Worm (Caenorhabditis elegans) whole organism, L1 larva: ENCODE measurements around the gene Y46G5A.34.

Experiments
- C16A3.4 ChIP-seq: fragments of 150-350 bp; optimal IDR thresholded peaks from 2 replicates; lab custom pipeline; 2014; ENCODE audit warnings: missing biosample characterization, missing genetic modification characterization
- F16B12.6 ChIP-seq: fragments of 150-350 bp; optimal IDR thresholded peaks from 2 replicates; lab custom pipeline; 2014; ENCODE audit warnings: missing biosample characterization, missing genetic modification characterization
- alr-1 ChIP-seq: fragments of 200-800 bp; sonication (Bioruptor generic); optimal IDR thresholded peaks from 2 replicates; lab custom pipeline; 2018; ENCODE audit warnings: borderline replicate concordance, mild to moderate bottlenecking, missing genetic modification characterization, missing compliant biosample characterization
- ceh-82 ChIP-seq, 3 experiments: fragments of 150-350 bp in 1 of 3; sonication (generic microtip) in 2 of 3; optimal IDR thresholded peaks; 2 replicates each; lab custom pipeline; 2014 to 2017; ENCODE audit warnings: missing biosample characterization in 3 of 3, missing genetic modification characterization in 3 of 3
- ceh-88 ChIP-seq: fragments of 200-800 bp; sonication (Bioruptor generic); IDR thresholded peaks from 2 replicates; pipeline ENCODE4 v1.3.6; 2022; ENCODE audit warnings: missing genetic modification characterization, missing compliant biosample characterization
- dpl-1 ChIP-seq, 3 experiments: fragments of 150-350 bp in 2 of 3; sonication (generic microtip) in 1 of 3; optimal IDR thresholded peaks; 2 replicates each; lab custom pipeline; 2014 to 2017; ENCODE audit warnings: missing biosample characterization in 3 of 3, missing genetic modification characterization in 3 of 3, missing genetic modification reagents in 3 of 3
- dsc-1 ChIP-seq: sonication (generic microtip); optimal IDR thresholded peaks from 2 replicates; lab custom pipeline; 2016; ENCODE audit warnings: mild to moderate bottlenecking, missing genetic modification characterization, missing compliant biosample characterization
- efl-1 ChIP-seq, 4 experiments: fragments of 150-350 bp; optimal IDR thresholded peaks in 3 of 4; peaks in 1 of 4; 1 replicate in 1 of 4; 2 replicates in 3 of 4; lab custom pipeline; 2014; ENCODE audit warnings: missing biosample characterization in 2 of 4, missing genetic modification characterization in 2 of 4, missing genetic modification reagents in 2 of 4
- efl-3 ChIP-seq: fragments of 200-800 bp; sonication (Bioruptor generic); optimal IDR thresholded peaks from 2 replicates; lab custom pipeline; 2018; ENCODE audit warnings: mild to moderate bottlenecking, missing genetic modification characterization, missing compliant biosample characterization
- egl-27 ChIP-seq, 2 experiments: fragments of 150-350 bp in 1 of 2; sonication (generic microtip); optimal IDR thresholded peaks; 3 replicates each; lab custom pipeline; 2017 to 2018; ENCODE audit warnings: missing biosample characterization in 2 of 2, missing genetic modification characterization in 2 of 2, missing genetic modification reagents in 2 of 2
- elt-2 ChIP-seq: sonication (generic microtip); optimal IDR thresholded peaks from 2 replicates; lab custom pipeline; 2016; ENCODE audit warnings: missing genetic modification characterization, mild to moderate bottlenecking, inconsistent platforms, missing compliant biosample characterization, missing genetic modification reagents
- elt-3 ChIP-seq, 6 experiments: fragments of 150-350 bp in 1 of 6; sonication (generic microtip); optimal IDR thresholded peaks; 2 replicates each; lab custom pipeline; 2017 to 2018; ENCODE audit warnings: missing biosample characterization in 6 of 6, missing genetic modification characterization in 6 of 6, inconsistent platforms in 1 of 6
- ets-5 ChIP-seq: fragments of 200-800 bp; sonication (Bioruptor generic); IDR thresholded peaks from 2 replicates; pipeline ENCODE4 v1.3.6; 2022; ENCODE audit warnings: missing genetic modification characterization, missing compliant biosample characterization
- fkh-4 ChIP-seq: sonication (generic microtip); optimal IDR thresholded peaks from 2 replicates; lab custom pipeline; 2016; ENCODE audit warnings: missing compliant biosample characterization, missing genetic modification characterization, borderline replicate concordance
- fos-1 ChIP-seq: fragments of 150-350 bp; optimal IDR thresholded peaks from 2 replicates; lab custom pipeline; 2014; ENCODE audit warnings: missing biosample characterization, missing genetic modification characterization
- hlh-4 ChIP-seq: sonication (generic microtip); optimal IDR thresholded peaks from 2 replicates; lab custom pipeline; 2016; ENCODE audit warnings: mild to moderate bottlenecking, missing genetic modification characterization, missing compliant biosample characterization
- hpl-2 ChIP-seq: fragments of 150-350 bp; optimal IDR thresholded peaks from 2 replicates; lab custom pipeline; 2014; ENCODE audit warnings: missing biosample characterization, missing genetic modification reagents, missing genetic modification characterization
- irx-1 ChIP-seq: sonication (generic microtip); optimal IDR thresholded peaks from 2 replicates; lab custom pipeline; 2016; ENCODE audit warnings: missing genetic modification characterization, missing compliant biosample characterization
- isw-1 ChIP-seq: fragments of 200-800 bp; sonication (Bioruptor generic); IDR thresholded peaks from 2 replicates; pipeline ENCODE4 v1.3.6; 2022; ENCODE audit warnings: missing genetic modification characterization, missing compliant biosample characterization
- jun-1 ChIP-seq: fragments of 150-350 bp; optimal IDR thresholded peaks from 2 replicates; lab custom pipeline; 2014; ENCODE audit warnings: missing biosample characterization, missing genetic modification reagents, missing genetic modification characterization
- lin-13 ChIP-seq: fragments of 150-350 bp; optimal IDR thresholded peaks from 2 replicates; lab custom pipeline; 2014; ENCODE audit warnings: missing biosample characterization, missing genetic modification reagents, missing genetic modification characterization
- lin-15B ChIP-seq: fragments of 150-350 bp; sonication (generic microtip); optimal IDR thresholded peaks from 3 replicates; lab custom pipeline; 2014; ENCODE audit warnings: missing biosample characterization, missing genetic modification characterization
- lin-35 ChIP-seq, 2 experiments: fragments of 150-350 bp; optimal IDR thresholded peaks; 2 replicates each; lab custom pipeline; 2014; ENCODE audit warnings: missing biosample characterization in 2 of 2, missing genetic modification characterization in 2 of 2, missing genetic modification reagents in 2 of 2
- lin-39 ChIP-seq: fragments of 150-350 bp; optimal IDR thresholded peaks from 2 replicates; lab custom pipeline; 2014; ENCODE audit warnings: missing biosample characterization, missing genetic modification reagents, missing genetic modification characterization
- lsy-2 ChIP-seq, 2 experiments: fragments of 150-350 bp; optimal IDR thresholded peaks; 2 replicates each; lab custom pipeline; 2014; ENCODE audit warnings: missing biosample characterization in 2 of 2, missing genetic modification characterization in 2 of 2
- mdl-1 ChIP-seq, 2 experiments: fragments of 150-350 bp; optimal IDR thresholded peaks; 2 replicates each; lab custom pipeline; 2014 to 2017; ENCODE audit warnings: missing biosample characterization in 2 of 2, missing genetic modification characterization in 2 of 2, inconsistent platforms in 1 of 2
- nhr-11 ChIP-seq: fragments of 150-350 bp; optimal IDR thresholded peaks from 2 replicates; lab custom pipeline; 2014; ENCODE audit warnings: missing biosample characterization, missing genetic modification characterization
- nhr-20 ChIP-seq: sonication (generic microtip); optimal IDR thresholded peaks from 2 replicates; lab custom pipeline; 2016; ENCODE audit warnings: mild to moderate bottlenecking, missing genetic modification characterization, missing compliant biosample characterization
- pag-3 ChIP-seq: sonication (generic microtip); optimal IDR thresholded peaks from 2 replicates; lab custom pipeline; 2017; ENCODE audit warnings: missing genetic modification characterization, mild to moderate bottlenecking, missing compliant biosample characterization, antibody characterized with exemption, borderline replicate concordance; ENCODE audit not compliant: insufficient read depth
- rnt-1 ChIP-seq: sonication (generic microtip); optimal IDR thresholded peaks from 2 replicates; lab custom pipeline; 2016; ENCODE audit warnings: mild to moderate bottlenecking, missing genetic modification characterization, moderate library complexity, missing compliant biosample characterization
- skn-1 ChIP-seq: fragments of 150-350 bp; optimal IDR thresholded peaks from 2 replicates; lab custom pipeline; 2014; ENCODE audit warnings: missing biosample characterization, missing genetic modification characterization
- snpc-4 ChIP-seq: fragments of 150-350 bp; optimal IDR thresholded peaks from 2 replicates; lab custom pipeline; 2014; ENCODE audit warnings: missing biosample characterization, missing genetic modification characterization
- snu-23 ChIP-seq: sonication (generic microtip); optimal IDR thresholded peaks from 2 replicates; lab custom pipeline; 2016; ENCODE audit warnings: missing genetic modification characterization, missing compliant biosample characterization
- sptf-1 ChIP-seq: fragments of 150-350 bp; optimal IDR thresholded peaks from 2 replicates; lab custom pipeline; 2014; ENCODE audit warnings: missing biosample characterization, missing genetic modification characterization
- sup-37 ChIP-seq: fragments of 200-800 bp; sonication (Bioruptor generic); optimal IDR thresholded peaks from 2 replicates; lab custom pipeline; 2018; ENCODE audit warnings: mild to moderate bottlenecking, missing genetic modification characterization, missing compliant biosample characterization
- swsn-7 ChIP-seq: sonication (generic microtip); optimal IDR thresholded peaks from 2 replicates; lab custom pipeline; 2016; ENCODE audit warnings: missing genetic modification characterization, missing compliant biosample characterization
- tbx-2 ChIP-seq: sonication (generic microtip); optimal IDR thresholded peaks from 2 replicates; lab custom pipeline; 2016; ENCODE audit warnings: missing genetic modification characterization, missing compliant biosample characterization
- unc-130 ChIP-seq: fragments of 150-350 bp; optimal IDR thresholded peaks from 2 replicates; lab custom pipeline; 2017; ENCODE audit warnings: missing biosample characterization, missing genetic modification characterization, inconsistent platforms
- unc-30 ChIP-seq: sonication (generic microtip); optimal IDR thresholded peaks from 2 replicates; lab custom pipeline; 2017; ENCODE audit warnings: missing biosample characterization, missing genetic modification characterization
- unc-62 ChIP-seq: fragments of 150-350 bp; optimal IDR thresholded peaks from 2 replicates; lab custom pipeline; 2014; ENCODE audit warnings: missing biosample characterization, missing genetic modification reagents, missing genetic modification characterization
- unc-86 ChIP-seq: sonication (generic microtip); optimal IDR thresholded peaks from 2 replicates; lab custom pipeline; 2016; ENCODE audit warnings: missing genetic modification characterization, missing compliant biosample characterization
- vab-15 ChIP-seq: sonication (generic microtip); optimal IDR thresholded peaks from 2 replicates; lab custom pipeline; 2017; ENCODE audit warnings: missing genotype, mild to moderate bottlenecking, missing genetic modification characterization, missing compliant biosample characterization
- xbp-1 ChIP-seq: sonication (generic microtip); optimal IDR thresholded peaks from 2 replicates; lab custom pipeline; 2016; ENCODE audit warnings: missing genetic modification characterization, missing compliant biosample characterization
- zag-1 ChIP-seq: fragments of 150-350 bp; optimal IDR thresholded peaks from 2 replicates; lab custom pipeline; 2014; ENCODE audit warnings: missing biosample characterization, missing genetic modification characterization
- zip-4 ChIP-seq: fragments of 200-800 bp; sonication (Bioruptor generic); optimal IDR thresholded peaks from 2 replicates; lab custom pipeline; 2018; ENCODE audit warnings: mild to moderate bottlenecking, missing genetic modification characterization, moderate library complexity, missing compliant biosample characterization

The Y46G5A.34 gene

DNA sequence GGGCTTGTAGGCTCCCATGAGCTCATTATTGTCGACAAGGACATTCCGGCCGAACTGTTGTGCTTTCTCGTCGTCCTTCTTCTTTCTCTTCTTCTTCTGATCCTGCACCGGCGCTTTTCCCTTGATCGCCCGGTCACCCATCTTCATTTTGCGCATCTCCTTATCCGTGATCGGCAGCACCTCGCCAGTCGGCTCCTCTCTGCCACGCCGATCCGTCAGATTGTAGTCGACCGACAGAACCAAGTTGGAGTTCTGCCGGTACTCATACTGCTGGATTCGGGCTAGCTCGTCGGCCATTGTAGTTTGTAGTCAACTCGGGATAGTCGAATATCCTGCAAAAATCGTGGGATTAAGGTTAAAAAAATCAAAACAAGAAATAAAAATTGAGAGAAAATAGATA lies 39.9 kb upstream of the Y46G5A.34 start, which contains the start of gene snrp-200:
snrp-200 (minus strand) TSS at position 332 of the 400 bp plus-strand sequence.
- TF ChIP-seq lin-35 (GFP tag; optimal IDR thresholded peaks at IDR 0.05; lab: Kevin White, UChicago): no peak
- no peak for TF ChIP-seq F16B12.6
- TF ChIP-seq nhr-20 (tag; lab: Kevin White, UChicago): no peak
- no peak for TF ChIP-seq rnt-1
- no peak for TF ChIP-seq mdl-1 (tag; optimal IDR thresholded peaks at IDR 0.05; lab: Kevin White, UChicago)
- no peak for TF ChIP-seq ets-5 (GFP tag; lab: Robert Waterston, UW)
- no peak for TF ChIP-seq unc-86 (tag; lab: Kevin White, UChicago)
- no peak for TF ChIP-seq jun-1 (tag; lab: Kevin White, UChicago)
- no peak for TF ChIP-seq zip-4
- TF ChIP-seq sup-37 (GFP tag; lab: Kevin White, UChicago): no peak
- no peak for TF ChIP-seq egl-27 (tag; optimal IDR thresholded peaks at IDR 0.05; lab: Kevin White, UChicago)
- TF ChIP-seq, all 84 proteins: peak for 0

DNA sequence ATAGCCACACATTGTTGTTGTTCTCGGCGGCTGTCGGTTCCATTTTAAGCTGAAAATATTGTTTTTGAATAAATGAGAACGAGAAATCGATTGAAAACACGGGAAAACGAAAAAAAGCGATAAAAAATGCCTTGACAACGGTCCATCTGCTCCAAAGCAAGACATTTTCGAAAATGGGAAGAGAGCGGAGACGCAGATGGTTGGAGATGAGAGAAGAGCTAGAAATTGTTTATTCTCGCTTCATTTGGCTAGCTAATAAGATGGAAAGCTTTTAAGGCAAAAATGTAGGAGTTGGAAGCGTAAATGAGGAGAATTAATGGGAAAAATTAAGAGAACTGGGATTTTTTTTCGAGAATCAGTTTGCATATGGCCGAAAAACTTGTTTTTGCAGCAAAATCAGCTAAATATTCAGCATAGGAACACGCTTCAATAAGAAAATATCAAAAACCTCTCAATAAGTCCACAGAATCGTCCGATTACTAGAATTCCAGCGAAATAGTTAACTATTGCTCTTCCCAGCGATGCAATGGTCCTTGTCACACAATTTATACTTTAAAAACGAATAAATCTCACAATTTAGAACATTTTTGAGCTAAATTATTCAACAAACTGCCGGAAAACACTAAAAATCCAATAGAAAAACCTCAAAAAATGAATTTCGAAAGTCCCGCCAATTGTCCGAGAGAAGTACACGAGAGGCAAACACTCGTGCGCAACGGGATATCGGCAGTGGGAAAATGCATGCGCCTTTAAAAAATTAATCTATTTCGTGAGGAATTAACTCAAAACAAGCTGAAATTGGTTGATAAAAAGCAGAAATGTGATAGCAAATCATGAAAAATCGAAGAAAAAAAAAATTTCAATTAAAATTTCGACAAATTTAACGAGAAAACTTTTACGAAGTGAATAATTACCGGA lies 37.9 kb upstream of the Y46G5A.34 start, which contains the start of gene pisy-1:
pisy-1 (minus strand) TSS at position 51 of the 918 bp plus-strand sequence.
- TF ChIP-seq rnt-1: peak; percentile 64
- TF ChIP-seq hpl-2: no peak
- no peak for TF ChIP-seq sptf-1 (tag; lab: Kevin White, UChicago)
- no peak for TF ChIP-seq ceh-88 (GFP tag; lab: Robert Waterston, UW)
- TF ChIP-seq elt-2 (tag; lab: Kevin White, UChicago): no peak
- peak; percentile 53 for TF ChIP-seq snpc-4 (tag; lab: Kevin White, UChicago)
- peak; percentile 6; the same call in 1 of the 2 replicates for TF ChIP-seq isw-1 (GFP tag; lab: Robert Waterston, UW)
- TF ChIP-seq pag-3: no peak
- TF ChIP-seq lin-13 (GFP tag; lab: Kevin White, UChicago): peak; percentile 32
- TF ChIP-seq unc-62: no peak
- peak; percentile 21 for TF ChIP-seq swsn-7 (tag; lab: Kevin White, UChicago)
- TF ChIP-seq fkh-4 (tag; lab: Kevin White, UChicago): no peak
- TF ChIP-seq alr-1: no peak
- no peak for TF ChIP-seq fos-1
- no peak for TF ChIP-seq zag-1 (tag; lab: Kevin White, UChicago)
- TF ChIP-seq efl-3: no peak
- TF ChIP-seq efl-1 (optimal IDR thresholded peaks at IDR 0.05; lab: Kevin White, UChicago): peak; percentile 65 to 86
- peak; percentile 89 to 98 for TF ChIP-seq efl-1 (GFP tag; optimal IDR thresholded peaks at IDR 0.05 in 1 of 2; lab: Kevin White, UChicago)
- TF ChIP-seq nhr-20 (tag; lab: Kevin White, UChicago): peak; percentile 14
- TF ChIP-seq lin-15B: peak; percentile 53
- no peak for TF ChIP-seq elt-3 (tag; optimal IDR thresholded peaks at IDR 0.05; lab: Kevin White, UChicago)
- TF ChIP-seq mdl-1 (tag; optimal IDR thresholded peaks at IDR 0.05; lab: Kevin White, UChicago): peak in 1 of 2 experiments; percentile 52
- TF ChIP-seq lin-39: peak; percentile 34
- TF ChIP-seq snu-23 (GFP tag; lab: Kevin White, UChicago): peak; percentile 67
- peak; percentile 53 for TF ChIP-seq vab-15 (tag; lab: Kevin White, UChicago)
- peak; percentile 60 for TF ChIP-seq xbp-1 (tag; lab: Kevin White, UChicago)
- peak; percentile 55 to 80 for TF ChIP-seq lsy-2 (tag; optimal IDR thresholded peaks at IDR 0.05; lab: Kevin White, UChicago)
- TF ChIP-seq dsc-1 (tag; lab: Kevin White, UChicago): peak; percentile 9
- TF ChIP-seq nhr-11: no peak
- TF ChIP-seq dpl-1 (GFP tag; optimal IDR thresholded peaks at IDR 0.05; lab: Kevin White, UChicago): peak; percentile 77 to 90 (median 81)
- TF ChIP-seq lin-35 (GFP tag; optimal IDR thresholded peaks at IDR 0.05; lab: Kevin White, UChicago): peak; percentile 89 to 94
- no peak for TF ChIP-seq unc-30 (tag; lab: Kevin White, UChicago)
- peak; percentile 37 for TF ChIP-seq C16A3.4 (tag; lab: Kevin White, UChicago)
- TF ChIP-seq ceh-82 (tag; optimal IDR thresholded peaks at IDR 0.05; lab: Kevin White, UChicago): peak; percentile 27 to 64 (median 38)
- no peak for TF ChIP-seq hlh-4 (tag; lab: Kevin White, UChicago)
- TF ChIP-seq tbx-2 (tag; lab: Kevin White, UChicago): peak; percentile 45
- peak; percentile 32 for TF ChIP-seq F16B12.6
- TF ChIP-seq skn-1 (tag; lab: Kevin White, UChicago): peak; percentile 68
- peak; percentile 70 for TF ChIP-seq unc-130 (tag; lab: Kevin White, UChicago)
- TF ChIP-seq irx-1 (tag; lab: Kevin White, UChicago): no peak
